Worm (Caenorhabditis elegans): ENCODE results near the gene F56C3.7.
"Not testable (repeated sequence)": the region's sequence is repeated elsewhere in the genome, so short reads cannot be mapped to it uniquely, and the experiment has no call there.

F56C3.7 gene

ce11 chrX:1412844-1413243 is 42.3 kb upstream of the F56C3.7 start, which contains the start of gene srh-19:
srh-19 (plus strand) TSS chrX:1413144.
- TF ChIP-seq ceh-18 (tag; optimal IDR thresholded peaks at IDR 0.05) (no peak), fkh-6 (tag; optimal IDR thresholded peaks at IDR 0.05) (no peak), ceh-34 (tag; optimal IDR thresholded peaks at IDR 0.05) (no peak), ahr-1 (tag; optimal IDR thresholded peaks at IDR 0.05) (no peak), ceh-22 (tag; optimal IDR thresholded peaks at IDR 0.05) (no peak), sox-2 (GFP tag; IDR thresholded peaks at IDR 0.05) (no peak), npax-4 (tag; optimal IDR thresholded peaks at IDR 0.05) (no peak), ztf-16 (tag; optimal IDR thresholded peaks at IDR 0.05) (no peak)

ce11 chrX:1410552-1410951 is 40.0 kb upstream of the F56C3.7 start, which contains the start of gene abu-2:
abu-2 (minus strand) TSS chrX:1410652.
- no peak for TF ChIP-seq tbx-7 (tag; optimal IDR thresholded peaks at IDR 0.05)
- no peak for TF ChIP-seq ceh-24 (tag; optimal IDR thresholded peaks at IDR 0.05)
- no peak for TF ChIP-seq ceh-45 (GFP tag; IDR thresholded peaks at IDR 0.05)
- TF ChIP-seq ceh-9 (tag; optimal IDR thresholded peaks at IDR 0.05), result no peak

ce11 chrX:1409224-1409623 is 38.6 kb upstream of the F56C3.7 start:
- no peak for TF ChIP-seq dmd-4 (tag; optimal IDR thresholded peaks at IDR 0.05; ENCODE audit: borderline replicate concordance)
- no peak for TF ChIP-seq unc-42 (tag; optimal IDR thresholded peaks at IDR 0.05)
- no peak for TF ChIP-seq pag-3 (tag; optimal IDR thresholded peaks at IDR 0.05; ENCODE audit: borderline replicate concordance)
- TF ChIP-seq K09A11.1 (tag; optimal IDR thresholded peaks at IDR 0.05; ENCODE audit: insufficient read depth), result no peak
- no peak for TF ChIP-seq fax-1 (tag; optimal IDR thresholded peaks at IDR 0.05)
- TF ChIP-seq pha-2 (tag; optimal IDR thresholded peaks at IDR 0.05), result no peak
- TF ChIP-seq lin-11 (tag; optimal IDR thresholded peaks at IDR 0.05), result no peak
- no peak for TF ChIP-seq odd-2 (tag; optimal IDR thresholded peaks at IDR 0.05)
- TF ChIP-seq ceh-9 (tag; optimal IDR thresholded peaks at IDR 0.05), result no peak
- no peak for TF ChIP-seq C38D4.7 (GFP tag; optimal IDR thresholded peaks at IDR 0.05)

- not testable (repeated sequence) for TF ChIP-seq ets-4, ceh-9, hlh-15 (tag; optimal IDR thresholded peaks at IDR 0.05)
These were observed 33.4 kb upstream of the F56C3.7 start, which contains the start of gene ZK402.1 for ce11 chrX:1403971-1404370. ZK402.1 (plus strand) TSS chrX:1404271.

- not testable (repeated sequence) for TF ChIP-seq ceh-2, pha-4, nhr-232 (tag; optimal IDR thresholded peaks at IDR 0.05)
These were observed 32.9 kb upstream of the F56C3.7 start, which contains the start of gene ZK402.2 for ce11 chrX:1403444-1403843. ZK402.2 (plus strand) TSS chrX:1403744.

- no peak for TF ChIP-seq pros-1 (tag; optimal IDR thresholded peaks at IDR 0.05)
- no peak for TF ChIP-seq K09A11.1 (tag; optimal IDR thresholded peaks at IDR 0.05; ENCODE audit: insufficient read depth)
- TF ChIP-seq hlh-8 (tag; optimal IDR thresholded peaks at IDR 0.05), result no peak
- TF ChIP-seq madf-2 (tag; optimal IDR thresholded peaks at IDR 0.05), result no peak
- no peak for TF ChIP-seq nhr-11 (tag; optimal IDR thresholded peaks at IDR 0.05)
These were observed 30.7 kb upstream of the F56C3.7 start, which contains the start of gene ZK402.5 for ce11 chrX:1401259-1401658. ZK402.5 (minus strand) TSS chrX:1401359.

ce11 chrX:1397516-1397915 is 26.9 kb upstream of the F56C3.7 start, which contains the start of gene H39E20.1:
H39E20.1 (minus strand) TSS chrX:1397616.
- no peak for TF ChIP-seq nhr-11 (tag; optimal IDR thresholded peaks at IDR 0.05)
- TF ChIP-seq ceh-19 (GFP tag; optimal IDR thresholded peaks at IDR 0.05), result no peak
- no peak for TF ChIP-seq nfya-1 (tag; optimal IDR thresholded peaks at IDR 0.05)
- no peak for TF ChIP-seq ceh-2 (tag; optimal IDR thresholded peaks at IDR 0.05)
- no peak for TF ChIP-seq unc-42 (tag; optimal IDR thresholded peaks at IDR 0.05)
- no peak for TF ChIP-seq ama-1 (optimal IDR thresholded peaks at IDR 0.05)
- no peak for TF ChIP-seq nhr-232 (tag; optimal IDR thresholded peaks at IDR 0.05)
- TF ChIP-seq ttx-3 (tag; optimal IDR thresholded peaks at IDR 0.05), result no peak
- no peak for TF ChIP-seq ceh-22 (tag; optimal IDR thresholded peaks at IDR 0.05)
- no peak for TF ChIP-seq ceh-9 (tag; optimal IDR thresholded peaks at IDR 0.05)
- no peak for TF ChIP-seq pat-9 (tag; optimal IDR thresholded peaks at IDR 0.05)
- no peak for TF ChIP-seq ceh-6 (GFP tag; optimal IDR thresholded peaks at IDR 0.05)
- no peak for TF ChIP-seq hlh-8 (tag; optimal IDR thresholded peaks at IDR 0.05)
- no peak for TF ChIP-seq unc-86 (tag; optimal IDR thresholded peaks at IDR 0.05)
- no peak for TF ChIP-seq pros-1 (tag; optimal IDR thresholded peaks at IDR 0.05)

Data from whole organism, late embryonic.